Worm (Caenorhabditis elegans): ENCODE data around the gene spp-16.

The spp-16 gene

DNA sequence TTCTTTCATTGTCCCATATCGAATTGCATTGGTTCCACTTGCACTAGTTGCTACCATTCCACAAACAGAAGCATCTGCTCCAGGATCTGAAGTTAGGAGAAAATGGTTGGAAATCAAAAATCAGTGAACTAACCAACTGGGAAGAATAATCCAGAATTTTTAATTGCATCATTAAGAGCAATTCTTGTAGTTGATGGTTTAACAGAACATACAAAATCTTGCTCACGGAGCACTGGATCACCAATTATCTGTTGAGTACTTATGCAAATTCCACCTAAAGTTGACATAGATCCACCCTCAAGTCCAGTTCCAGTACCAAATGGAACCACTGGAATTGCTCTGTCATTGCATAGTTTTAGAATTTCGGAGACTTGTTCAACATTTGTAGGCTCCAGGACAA is 11.3 kb downstream of the spp-16 start:
- TF ChIP-seq unc-62 (GFP tag; optimal IDR thresholded peaks at IDR 0.05), result no peak

ce11 chrV:10889036-10889435 is 12.1 kb downstream of the spp-16 start, which contains the start of gene F32D8.11:
F32D8.11 (minus strand) TSS chrV:10889136.
- TF ChIP-seq unc-62 (GFP tag; optimal IDR thresholded peaks at IDR 0.05), result no peak

ce11 chrV:10888153-10888552 is 12.9 kb downstream of the spp-16 start:
- no peak for TF ChIP-seq unc-62 (GFP tag; optimal IDR thresholded peaks at IDR 0.05)

- no peak for TF ChIP-seq unc-62 (GFP tag; optimal IDR thresholded peaks at IDR 0.05)
Measured at ce11 chrV:10887564-10887963, 13.5 kb downstream of the spp-16 start.

- TF ChIP-seq unc-62 (GFP tag; optimal IDR thresholded peaks at IDR 0.05), result no peak
Measured at ce11 chrV:10886405-10886887, 14.7 kb downstream of the spp-16 start, which contains the start of gene F32D8.3. F32D8.3 (plus strand) TSS chrV:10886837.

DNA sequence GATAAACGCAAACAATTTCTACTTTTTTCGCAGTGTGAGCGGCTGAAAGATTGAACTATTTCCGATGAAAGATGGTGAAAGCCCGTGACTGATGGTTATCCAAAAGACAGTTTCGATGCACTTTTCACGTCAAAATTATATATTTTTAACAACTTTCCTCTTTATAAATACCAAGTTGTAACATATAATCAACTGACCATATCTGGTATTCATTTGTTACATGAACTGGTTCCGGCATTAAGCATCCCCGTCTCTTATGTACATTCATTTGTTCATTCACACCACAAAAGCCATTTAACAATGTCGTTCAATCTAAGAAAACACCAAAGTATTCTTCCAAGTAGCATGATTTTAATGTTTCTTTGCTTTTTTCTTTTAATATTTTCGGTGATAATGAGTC is 17.6 kb downstream of the spp-16 start, which contains the start of gene F32D8.2:
TSS of gene F32D8.2 (plus strand) at position 301 of the 400 bp plus-strand sequence.
- TF ChIP-seq unc-62 (GFP tag; optimal IDR thresholded peaks at IDR 0.05), result no peak

ce11 chrV:10880138-10880882 is 20.8 kb downstream of the spp-16 start, which contains the start of gene F32D8.1:
F32D8.1 (plus strand) TSS chrV:10880832.
- TF ChIP-seq unc-62 (GFP tag; optimal IDR thresholded peaks at IDR 0.05), result no peak

ce11 chrV:10877808-10878600 is 23.1 kb downstream of the spp-16 start:
- TF ChIP-seq unc-62 (GFP tag; optimal IDR thresholded peaks at IDR 0.05), result no peak

ce11 chrV:10876512-10876911 is 24.6 kb downstream of the spp-16 start:
- no peak for TF ChIP-seq unc-62 (GFP tag; optimal IDR thresholded peaks at IDR 0.05)

ce11 chrV:10874938-10875599 is 26.0 kb downstream of the spp-16 start:
- TF ChIP-seq unc-62 (GFP tag; optimal IDR thresholded peaks at IDR 0.05), result no peak

DNA sequence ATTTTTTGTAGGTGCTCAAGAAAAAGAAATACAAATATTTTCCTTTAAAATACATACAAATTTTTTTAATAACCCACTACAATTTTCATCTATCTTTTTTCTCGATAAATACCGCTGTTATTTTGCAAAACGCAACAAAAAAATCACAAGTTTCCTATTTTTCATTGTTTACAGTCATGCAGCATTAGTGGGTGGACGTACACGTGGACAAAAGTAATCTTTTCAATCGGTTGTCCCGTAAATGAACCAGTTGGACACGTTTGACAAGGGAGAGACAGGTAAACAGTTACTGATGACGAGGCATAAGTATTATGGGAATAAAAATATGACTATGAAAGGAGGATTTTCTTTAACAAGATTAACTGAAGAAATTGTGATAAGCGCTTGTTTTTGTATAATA is 27.9 kb downstream of the spp-16 start:
- TF ChIP-seq unc-62 (GFP tag; optimal IDR thresholded peaks at IDR 0.05), result no peak

DNA sequence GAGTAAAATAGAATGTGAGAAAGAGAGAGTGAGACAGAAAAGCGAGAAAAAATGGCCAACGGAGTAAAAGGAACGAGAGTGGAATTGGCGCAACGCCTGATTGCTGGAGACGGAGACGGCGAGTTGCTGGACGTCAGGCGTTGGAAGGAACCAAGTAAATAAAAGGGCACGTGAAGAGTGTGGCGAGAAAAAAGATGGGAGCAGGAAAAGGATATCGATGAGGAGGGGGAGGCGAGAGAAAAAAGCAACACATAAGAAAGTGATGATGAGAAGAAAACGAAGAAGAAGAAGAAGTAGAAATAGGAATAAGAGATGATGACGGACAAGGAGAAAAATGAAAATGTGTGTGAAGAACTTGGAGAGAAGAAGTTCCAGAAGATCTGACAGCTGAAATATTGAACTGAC is 29.6 kb downstream of the spp-16 start:
- TF ChIP-seq unc-62 (GFP tag; optimal IDR thresholded peaks at IDR 0.05), result no peak

DNA sequence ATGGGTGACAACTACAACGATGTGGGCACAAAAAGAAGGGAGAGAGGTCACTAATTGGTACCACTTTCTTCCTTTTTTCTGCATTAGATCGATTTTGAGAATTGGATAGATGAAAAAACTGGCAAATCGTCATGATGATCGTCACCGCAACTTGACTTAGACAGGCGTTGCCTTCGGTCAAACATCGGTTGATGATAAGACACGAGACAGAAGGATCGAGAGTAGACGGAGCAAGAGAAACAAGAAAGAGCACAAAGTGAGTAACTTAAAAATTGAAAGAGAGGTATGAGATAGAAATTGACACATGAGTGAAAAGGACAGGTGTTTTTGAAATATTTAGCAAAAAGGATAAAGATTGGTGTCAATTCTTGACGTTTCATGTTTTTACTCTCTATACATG is 31.1 kb downstream of the spp-16 start:
- no peak for TF ChIP-seq unc-62 (GFP tag; optimal IDR thresholded peaks at IDR 0.05)

- TF ChIP-seq unc-62 (GFP tag; optimal IDR thresholded peaks at IDR 0.05), result no peak
Measured at ce11 chrV:10867586-10867985, 33.5 kb downstream of the spp-16 start.

- no peak for TF ChIP-seq unc-62 (GFP tag; optimal IDR thresholded peaks at IDR 0.05)
Measured at ce11 chrV:10865599-10865998, 35.5 kb downstream of the spp-16 start, which contains the start of gene saeg-1. saeg-1 (minus strand) TSS chrV:10865699.

All from whole organism, dauer.